Worm (Caenorhabditis elegans): ENCODE data around the gene nhr-55.

- TF ChIP-seq cog-1 (tag; optimal IDR thresholded peaks at IDR 0.05): no peak
- TF ChIP-seq ztf-29 (GFP tag; IDR thresholded peaks at IDR 0.05): no peak
Observed at ce11 chrV:527602-528001, 49.6 kb downstream of the nhr-55 start, which contains the start of gene srw-108.

Data from whole organism, midembryonic.